Fruit fly (Drosophila melanogaster): Measurements from ENCODE around the gene CG5906.

The CG5906 gene

dm6 chr3L:11832360-11833295 is 38.5 kb downstream of the CG5906 start:
- peak; percentile 61 for TF ChIP-seq Eip78C (GFP tag)
- no peak for TF ChIP-seq CG4318 (GFP tag; optimal IDR thresholded peaks at IDR 0.05)
- TF ChIP-seq CG1621 (tag; optimal IDR thresholded peaks at IDR 0.05) = peak; percentile 80

- TF ChIP-seq Blimp-1 (GFP tag; optimal IDR thresholded peaks at IDR 0.05) (no peak), CG8319 (GFP tag; optimal IDR thresholded peaks at IDR 0.05) (no peak), Sox15 (GFP tag; optimal IDR thresholded peaks at IDR 0.05) (no peak), CG9139 (GFP tag; optimal IDR thresholded peaks at IDR 0.05) (no peak), CG8119 (GFP tag; IDR thresholded peaks at IDR 0.05) (no peak), Ets96B (tag; optimal IDR thresholded peaks at IDR 0.05) (no peak), CG4318 (GFP tag; optimal IDR thresholded peaks at IDR 0.05) (no peak)
These were observed 39.9 kb downstream of the CG5906 start for dm6 chr3L:11831199-11831598.

- TF ChIP-seq Ets21C (GFP tag; optimal IDR thresholded peaks at IDR 0.05) = no peak
- no peak for TF ChIP-seq ss (GFP tag; optimal IDR thresholded peaks at IDR 0.05)
- TF ChIP-seq fkh (GFP tag; optimal IDR thresholded peaks at IDR 0.05) = peak; percentile 53
These were observed 42.4 kb downstream of the CG5906 start, which contains the start of gene CG7264 for dm6 chr3L:11828730-11829129. TSS of gene CG7264 (plus strand) at chr3L:11829030.

dm6 chr3L:11825560-11826153 is 45.4 kb downstream of the CG5906 start, which contains the start of gene CG32095:
TSS of gene CG32095 (minus strand) at chr3L:11825732.
- TF ChIP-seq Blimp-1 (GFP tag; optimal IDR thresholded peaks at IDR 0.05) = no peak
- TF ChIP-seq Smox (GFP tag; optimal IDR thresholded peaks at IDR 0.05) = no peak
- TF ChIP-seq CG9139 (GFP tag; optimal IDR thresholded peaks at IDR 0.05) = no peak
- TF ChIP-seq CG6163 (GFP tag; IDR thresholded peaks at IDR 0.05) = no peak
- no peak for TF ChIP-seq Lpt (GFP tag; optimal IDR thresholded peaks at IDR 0.05)
- TF ChIP-seq dsx (GFP tag; optimal IDR thresholded peaks at IDR 0.05; ENCODE audit: poor library complexity, severe bottlenecking) = no peak
- TF ChIP-seq fd59A (GFP tag; optimal IDR thresholded peaks at IDR 0.05) = no peak
- no peak for TF ChIP-seq CG6854 (GFP tag; optimal IDR thresholded peaks at IDR 0.05)
- no peak for TF ChIP-seq acj6 (GFP tag; optimal IDR thresholded peaks at IDR 0.05)
- no peak for TF ChIP-seq CG11902 (GFP tag; optimal IDR thresholded peaks at IDR 0.05)
- TF ChIP-seq esn (GFP tag; optimal IDR thresholded peaks at IDR 0.05) = peak; percentile 7
- no peak for TF ChIP-seq vri (GFP tag; optimal IDR thresholded peaks at IDR 0.05)
- TF ChIP-seq Eip78C (GFP tag) = peak; percentile 61
- no peak for TF ChIP-seq CG3032 (tag; optimal IDR thresholded peaks at IDR 0.05)

- TF ChIP-seq CG6163 (GFP tag; IDR thresholded peaks at IDR 0.05) = peak; percentile 63
- TF ChIP-seq CG11762 (GFP tag; optimal IDR thresholded peaks at IDR 0.05; ENCODE audit: insufficient read depth) = peak; percentile 24
- peak; percentile 13 for TF ChIP-seq CG7368 (GFP tag; optimal IDR thresholded peaks at IDR 0.05)
- peak; percentile 8 for TF ChIP-seq fkh (GFP tag; optimal IDR thresholded peaks at IDR 0.05)
- peak; percentile 9 for TF ChIP-seq spab (GFP tag; optimal IDR thresholded peaks at IDR 0.05)
- peak; percentile 34 for TF ChIP-seq cyc (GFP tag; optimal IDR thresholded peaks at IDR 0.05)
- TF ChIP-seq Hr38 (GFP tag; optimal IDR thresholded peaks at IDR 0.05) = no peak
- peak; percentile 28 for TF ChIP-seq CG10669 (GFP tag; optimal IDR thresholded peaks at IDR 0.05)
- TF ChIP-seq Ets21C (GFP tag; optimal IDR thresholded peaks at IDR 0.05) = no peak
- TF ChIP-seq CG6808 (GFP tag; optimal IDR thresholded peaks at IDR 0.05) = peak; percentile 47
- no peak for TF ChIP-seq vri (GFP tag; optimal IDR thresholded peaks at IDR 0.05)
- peak; percentile 18 for TF ChIP-seq CG9139 (GFP tag; optimal IDR thresholded peaks at IDR 0.05)
- peak; percentile 51 for TF ChIP-seq Eip75B (GFP tag; optimal IDR thresholded peaks at IDR 0.05)
- TF ChIP-seq CG3919 (GFP tag; optimal IDR thresholded peaks at IDR 0.05) = peak; percentile 77
- peak; percentile 22; the same call in 1 of the 2 replicates for TF ChIP-seq CG15336 (GFP tag; IDR thresholded peaks at IDR 0.05)
- TF ChIP-seq fd85E (GFP tag; optimal IDR thresholded peaks at IDR 0.05) = no peak
- TF ChIP-seq net (GFP tag; optimal IDR thresholded peaks at IDR 0.05) = peak; percentile 58
- peak; percentile 26 for TF ChIP-seq dac (GFP tag; optimal IDR thresholded peaks at IDR 0.05)
- TF ChIP-seq Blimp-1 (GFP tag; optimal IDR thresholded peaks at IDR 0.05) = peak; percentile 53
- no peak for TF ChIP-seq Hr4 (GFP tag; optimal IDR thresholded peaks at IDR 0.05)
- TF ChIP-seq CG1621 (tag; optimal IDR thresholded peaks at IDR 0.05) = peak; percentile 2
- peak; percentile 5 for TF ChIP-seq Smox (GFP tag; optimal IDR thresholded peaks at IDR 0.05)
- peak; percentile 74 for TF ChIP-seq Lpt (GFP tag; optimal IDR thresholded peaks at IDR 0.05)
These were observed 48.4 kb downstream of the CG5906 start, which contains the start of gene RpL10Ab for dm6 chr3L:11822446-11823334. TSS of gene RpL10Ab (plus strand) at chr3L:11822851.

All from whole organism, prepupa.